Worm (Caenorhabditis elegans): ENCODE results near the gene eco-1.

Gene eco-1

DNA sequence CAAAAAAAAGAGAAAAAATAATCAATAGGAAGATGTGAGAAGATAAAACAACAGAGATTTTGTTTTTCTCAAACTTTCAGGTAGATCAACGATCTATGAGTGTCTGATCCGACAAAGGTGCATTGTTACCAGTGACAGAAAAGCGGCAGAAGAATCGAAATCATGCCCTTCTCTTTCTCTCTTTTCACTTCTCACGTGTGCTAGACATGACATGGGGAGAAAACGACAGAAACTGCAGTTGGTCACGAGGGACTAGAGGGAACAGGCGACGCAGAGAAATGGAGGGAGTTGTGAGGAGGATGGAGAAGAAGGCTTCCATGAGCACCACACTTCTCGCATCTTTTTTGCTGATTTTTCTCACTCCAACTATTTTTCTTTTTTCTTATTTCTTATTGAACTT lies 23.7 kb downstream of the eco-1 start, which contains the start of gene F56C9.10:
Gene F56C9.10 (minus strand): TSS at position 97 of the 400 bp plus-strand sequence.
- TF ChIP-seq lin-39 (tag; optimal IDR thresholded peaks at IDR 0.05) (no peak), crh-2 (tag; optimal IDR thresholded peaks at IDR 0.05) (peak; percentile 91), nhr-23 (tag; optimal IDR thresholded peaks at IDR 0.05) (no peak), nhr-21 (tag; optimal IDR thresholded peaks at IDR 0.05) (peak; percentile 90), elt-3 (tag; optimal IDR thresholded peaks at IDR 0.05) (no peak), mab-5 (tag; optimal IDR thresholded peaks at IDR 0.05) (peak; percentile 35), nhr-11 (tag; optimal IDR thresholded peaks at IDR 0.05) (no peak), unc-62 (GFP tag; optimal IDR thresholded peaks at IDR 0.05) (peak; percentile 52), nhr-237 (tag; optimal IDR thresholded peaks at IDR 0.05) (no peak), sem-4 (tag; optimal IDR thresholded peaks at IDR 0.05) (peak; percentile 83), ama-1 (optimal IDR thresholded peaks at IDR 0.05) (peak; percentile 66), ztf-1 (GFP tag; conservative IDR thresholded peaks at IDR 0.05) (no peak), C34F6.9 (tag; optimal IDR thresholded peaks at IDR 0.05) (peak; percentile 98), ceh-16 (tag; optimal IDR thresholded peaks at IDR 0.05) (no peak), sma-3 (GFP tag; optimal IDR thresholded peaks at IDR 0.05) (peak; percentile 88), dmd-4 (tag; optimal IDR thresholded peaks at IDR 0.05) (no peak), fos-1 (tag; optimal IDR thresholded peaks at IDR 0.05) (peak; percentile 86), R02D3.7 (tag; optimal IDR thresholded peaks at IDR 0.05) (no peak), unc-55 (GFP tag; optimal IDR thresholded peaks at IDR 0.05) (peak; percentile 72), nhr-77 (tag; optimal IDR thresholded peaks at IDR 0.05) (no peak), skn-1 (tag; optimal IDR thresholded peaks at IDR 0.05) (peak; percentile 1), peb-1 (tag; optimal IDR thresholded peaks at IDR 0.05) (no peak), nhr-10 (tag; optimal IDR thresholded peaks at IDR 0.05) (no peak), unc-39 (tag; optimal IDR thresholded peaks at IDR 0.05) (no peak), ceh-82 (tag; optimal IDR thresholded peaks at IDR 0.05) (no peak), F13H6.1 (tag; optimal IDR thresholded peaks at IDR 0.05) (peak; percentile 85), nhr-12 (tag; optimal IDR thresholded peaks at IDR 0.05) (no peak), lin-11 (tag; optimal IDR thresholded peaks at IDR 0.05) (peak; percentile 77), sma-9 (GFP tag; optimal IDR thresholded peaks at IDR 0.05) (peak; percentile 89), sma-9 (tag; optimal IDR thresholded peaks at IDR 0.05) (no peak), elt-1 (tag; optimal IDR thresholded peaks at IDR 0.05) (no peak), ZK546.5 (tag; optimal IDR thresholded peaks at IDR 0.05) (peak; percentile 54), nhr-6 (tag; optimal IDR thresholded peaks at IDR 0.05) (peak; percentile 54), zag-1 (tag; optimal IDR thresholded peaks at IDR 0.05) (peak; percentile 84), snpc-4 (tag; optimal IDR thresholded peaks at IDR 0.05) (peak; percentile 30), ztf-11 (tag; optimal IDR thresholded peaks at IDR 0.05) (no peak), aly-2 (tag; optimal IDR thresholded peaks at IDR 0.05) (no peak), blmp-1 (tag; optimal IDR thresholded peaks at IDR 0.05; ENCODE audit: insufficient read depth) (peak; percentile 99), gmeb-1 (tag; optimal IDR thresholded peaks at IDR 0.05) (peak; percentile 79), egl-27 (tag; optimal IDR thresholded peaks at IDR 0.05) (peak; percentile 63), nhr-129 (tag; optimal IDR thresholded peaks at IDR 0.05) (peak; percentile 98), mbf-1 (tag; optimal IDR thresholded peaks at IDR 0.05) (no peak), Y55F3AM.14 (GFP tag; optimal IDR thresholded peaks at IDR 0.05) (peak; percentile 63), lin-13 (GFP tag; optimal IDR thresholded peaks at IDR 0.05) (peak; percentile 77), lsy-2 (tag; optimal IDR thresholded peaks at IDR 0.05) (peak; percentile 39 to 93), ztf-4 (tag; optimal IDR thresholded peaks at IDR 0.05) (peak; percentile 92), alr-1 (tag; optimal IDR thresholded peaks at IDR 0.05) (no peak), mdl-1 (tag; optimal IDR thresholded peaks at IDR 0.05) (peak; percentile 90 to 95), nhr-25 (tag; optimal IDR thresholded peaks at IDR 0.05) (peak; percentile 92)

Measured in whole organism, L2 larva.